Fruit fly (Drosophila melanogaster): ENCODE measurements around the gene MnM.
A peak's percentile ranks its signal among the peaks of the same experiment; 100 is the strongest.

MnM gene

dm6 chr3L:3127544-3127943 is 50.8 kb downstream of the MnM start, which contains the start of gene promL (continued):
- peak; percentile 73 for TF ChIP-seq CG13894 (tag; optimal IDR thresholded peaks at IDR 0.05)
- peak; percentile 41 for TF ChIP-seq CG12071 (GFP tag; optimal IDR thresholded peaks at IDR 0.05)
- 0 out of 2 replicates have a peak, but pooled peaks have one; percentile 5 for TF ChIP-seq NFAT (GFP tag; IDR thresholded peaks at IDR 0.05)
- TF ChIP-seq Dref (GFP tag; IDR thresholded peaks at IDR 0.05) = no peak
- peak; percentile 34 for TF ChIP-seq corto (GFP tag; optimal IDR thresholded peaks at IDR 0.05)
- no peak for TF ChIP-seq kay (GFP tag; optimal IDR thresholded peaks at IDR 0.05)
- no peak for TF ChIP-seq CG10959 (GFP tag; IDR thresholded peaks at IDR 0.05)
- TF ChIP-seq Sox100B (GFP tag; optimal IDR thresholded peaks at IDR 0.05) = peak; percentile 18
- TF ChIP-seq vfl (GFP tag; optimal IDR thresholded peaks at IDR 0.05) = no peak
- TF ChIP-seq TFAM (GFP tag; optimal IDR thresholded peaks at IDR 0.05) = no peak
- peak; percentile 49 for TF ChIP-seq CG4328 (GFP tag; optimal IDR thresholded peaks at IDR 0.05)
- 0 out of 3 replicates have a peak, but pooled peaks have one; percentile 18 for TF ChIP-seq CG6791 (GFP tag; IDR thresholded peaks at IDR 0.05; ENCODE audit: partially characterized antibody)
- peak; percentile 83 for TF ChIP-seq kni (GFP tag; optimal IDR thresholded peaks at IDR 0.05)
- no peak for TF ChIP-seq NC2α (GFP tag; optimal IDR thresholded peaks at IDR 0.05)
- no peak for TF ChIP-seq H2.0 (GFP tag; IDR thresholded peaks at IDR 0.05)
- TF ChIP-seq bowl (GFP tag; IDR thresholded peaks at IDR 0.05) = no peak
- no peak for TF ChIP-seq CG10565 (GFP tag; optimal IDR thresholded peaks at IDR 0.05)
- no peak for TF ChIP-seq CG8944 (GFP tag; optimal IDR thresholded peaks at IDR 0.05)
- TF ChIP-seq CG17612 (GFP tag; IDR thresholded peaks at IDR 0.05) = no peak
- peak; percentile 98 for TF ChIP-seq Ets97D (GFP tag; optimal IDR thresholded peaks at IDR 0.05)
- no peak for TF ChIP-seq gt (GFP tag; IDR thresholded peaks at IDR 0.05)
- 0 out of 2 replicates have a peak, but pooled peaks have one; percentile 12 for TF ChIP-seq ara (GFP tag; IDR thresholded peaks at IDR 0.05)
- no peak; the same call in 2 of the 3 replicates for TF ChIP-seq tgo (GFP tag; IDR thresholded peaks at IDR 0.05)
- no peak for TF ChIP-seq CG4404 (GFP tag; IDR thresholded peaks at IDR 0.05)
- TF ChIP-seq Hand (GFP tag; optimal IDR thresholded peaks at IDR 0.05) = peak; percentile 18
- TF ChIP-seq Awh (GFP tag; IDR thresholded peaks at IDR 0.05) = no peak
- TF ChIP-seq CG3847 (GFP tag; IDR thresholded peaks at IDR 0.05) = 0 out of 2 replicates have a peak, but pooled peaks have one; percentile 28
- peak; percentile 33 for TF ChIP-seq Xbp1 (GFP tag; optimal IDR thresholded peaks at IDR 0.05)
- TF ChIP-seq CG2875 (GFP tag; optimal IDR thresholded peaks at IDR 0.05) = peak; percentile 25
- peak; percentile 97 for TF ChIP-seq Ets65A (GFP tag)
- TF ChIP-seq peb (GFP tag; IDR thresholded peaks at IDR 0.05) = no peak
- peak; percentile 26 for TF ChIP-seq dmrt99B (tag; optimal IDR thresholded peaks at IDR 0.05)
- peak; percentile 47 for TF ChIP-seq CG33557 (GFP tag; optimal IDR thresholded peaks at IDR 0.05)
- TF ChIP-seq tll (GFP tag; optimal IDR thresholded peaks at IDR 0.05) = no peak
- TF ChIP-seq CG32532 (GFP tag; IDR thresholded peaks at IDR 0.05) = peak; percentile 63
- no peak for TF ChIP-seq HLHmδ (GFP tag; optimal IDR thresholded peaks at IDR 0.05)
- peak; percentile 79 for TF ChIP-seq bcd (GFP tag; optimal IDR thresholded peaks at IDR 0.05)
- peak in 1 of 3 experiments; percentile 3 for TF ChIP-seq lola (GFP tag; optimal IDR thresholded peaks at IDR 0.05)
- peak; percentile 75 for TF ChIP-seq CG17829 (tag; optimal IDR thresholded peaks at IDR 0.05)
- TF ChIP-seq CG8290 (GFP tag; optimal IDR thresholded peaks at IDR 0.05) = peak; percentile 42
- peak in 1 of 2 experiments; percentile 67 for TF ChIP-seq CG8290 (tag; optimal IDR thresholded peaks at IDR 0.05)
- TF ChIP-seq Dfd (GFP tag; optimal IDR thresholded peaks at IDR 0.05) = no peak
- TF ChIP-seq sna (GFP tag; IDR thresholded peaks at IDR 0.05; ENCODE audit: partially characterized antibody) = no peak
- TF ChIP-seq CG5953 (GFP tag; IDR thresholded peaks at IDR 0.05) = no peak
- TF ChIP-seq Deaf1 (tag; optimal IDR thresholded peaks at IDR 0.05) = peak; percentile 40
- no peak for TF ChIP-seq CG6272 (GFP tag; IDR thresholded peaks at IDR 0.05)
- no peak for TF ChIP-seq stc (GFP tag; IDR thresholded peaks at IDR 0.05)
- TF ChIP-seq ac (GFP tag; optimal IDR thresholded peaks at IDR 0.05) = no peak
- peak; percentile 79 for TF ChIP-seq Bteb2 (GFP tag; optimal IDR thresholded peaks at IDR 0.05)
- TF ChIP-seq ato (GFP tag; IDR thresholded peaks at IDR 0.05; ENCODE audit: partially characterized antibody) = 0 out of 2 replicates have a peak, but pooled peaks have one; percentile 9
- TF ChIP-seq Dp (GFP tag; optimal IDR thresholded peaks at IDR 0.05) = peak; percentile 77
